Worm (Caenorhabditis elegans): ENCODE measurements around the gene C36C5.15.

C36C5.15 gene

ce11 chrV:3163143-3163542, 5.4 kb downstream of the C36C5.15 start (continued):
- TF ChIP-seq lin-39 (tag; optimal IDR thresholded peaks at IDR 0.05) (no peak), mxl-2 (GFP tag; conservative IDR thresholded peaks at IDR 0.05) (no peak)

ce11 chrV:3162299-3162698, 6.3 kb downstream of the C36C5.15 start:
- TF ChIP-seq set-16 (GFP tag; IDR thresholded peaks at IDR 0.05) = peak; percentile 62
- TF ChIP-seq Y105C5A.15 (GFP tag; IDR thresholded peaks at IDR 0.05) = no peak

- TF ChIP-seq zfp-2 (tag; optimal IDR thresholded peaks at IDR 0.05) = no peak
- TF ChIP-seq mdl-1 (tag; optimal IDR thresholded peaks at IDR 0.05) = no peak
- TF ChIP-seq nhr-77 (tag; optimal IDR thresholded peaks at IDR 0.05) = no peak
- no peak for TF ChIP-seq mdt-29 (GFP tag; IDR thresholded peaks at IDR 0.05)
- TF ChIP-seq ceh-28 (tag; optimal IDR thresholded peaks at IDR 0.05) = no peak
- no peak for TF ChIP-seq cey-2 (tag; optimal IDR thresholded peaks at IDR 0.05; ENCODE audit: borderline replicate concordance, insufficient read depth)
- no peak for TF ChIP-seq set-16 (GFP tag; IDR thresholded peaks at IDR 0.05)
- TF ChIP-seq D1046.2 (GFP tag; IDR thresholded peaks at IDR 0.05) = no peak
- TF ChIP-seq hlh-11 (tag; optimal IDR thresholded peaks at IDR 0.05) = no peak
- no peak for TF ChIP-seq zip-11 (GFP tag; IDR thresholded peaks at IDR 0.05)
- no peak for TF ChIP-seq daf-12 (tag; optimal IDR thresholded peaks at IDR 0.05)
- TF ChIP-seq ctbp-1 (GFP tag; IDR thresholded peaks at IDR 0.05) = no peak
- TF ChIP-seq egl-43 (GFP tag; IDR thresholded peaks at IDR 0.05) = no peak
- no peak for TF ChIP-seq mxl-2 (GFP tag; conservative IDR thresholded peaks at IDR 0.05)
- TF ChIP-seq jun-1 (tag; optimal IDR thresholded peaks at IDR 0.05) = no peak
- TF ChIP-seq mep-1 (tag; optimal IDR thresholded peaks at IDR 0.05) = no peak
- TF ChIP-seq mes-2 (tag; optimal IDR thresholded peaks at IDR 0.05; ENCODE audit: poor library complexity, severe bottlenecking) = no peak
- TF ChIP-seq gei-8 (GFP tag; optimal IDR thresholded peaks at IDR 0.05) = no peak
Observed at ce11 chrV:3159252-3159651, 9.3 kb downstream of the C36C5.15 start, which contains the start of gene C36C5.12. Gene C36C5.12, minus strand, starts transcription at chrV:3159352.

ce11 chrV:3158379-3158778, 10.2 kb downstream of the C36C5.15 start:
- TF ChIP-seq ces-1 (GFP tag; optimal IDR thresholded peaks at IDR 0.05) = no peak
- no peak for TF ChIP-seq rbr-2 (tag; optimal IDR thresholded peaks at IDR 0.05)
- TF ChIP-seq hmg-1.1 (GFP tag; IDR thresholded peaks at IDR 0.05) = no peak
- TF ChIP-seq mep-1 (tag; optimal IDR thresholded peaks at IDR 0.05) = no peak
- TF ChIP-seq unc-39 (tag; optimal IDR thresholded peaks at IDR 0.05) = no peak
- no peak for TF ChIP-seq nhr-11 (tag; optimal IDR thresholded peaks at IDR 0.05)
- peak; percentile 6 for TF ChIP-seq aha-1 (tag)
- TF ChIP-seq nhr-237 (tag; optimal IDR thresholded peaks at IDR 0.05) = no peak
- peak in 1 of 2 experiments; percentile 94 for TF ChIP-seq unc-62 (GFP tag; optimal IDR thresholded peaks at IDR 0.05 in 1 of 2)
- no peak for TF ChIP-seq unc-62 (tag; optimal IDR thresholded peaks at IDR 0.05)
- no peak for TF ChIP-seq pha-4 (GFP tag; IDR thresholded peaks at IDR 0.05)
- TF ChIP-seq pha-4 (tag; optimal IDR thresholded peaks at IDR 0.05) = no peak
- no peak for TF ChIP-seq skn-1 (tag; optimal IDR thresholded peaks at IDR 0.05)

- TF ChIP-seq zag-1 (tag; optimal IDR thresholded peaks at IDR 0.05) = no peak
- TF ChIP-seq unc-62 (GFP tag; optimal IDR thresholded peaks at IDR 0.05 in 1 of 2) = peak in 1 of 2 experiments; percentile 78
- TF ChIP-seq unc-62 (tag; optimal IDR thresholded peaks at IDR 0.05) = no peak
Observed at ce11 chrV:3156786-3157185, 11.8 kb downstream of the C36C5.15 start, which contains the start of gene exh-1. Gene exh-1, plus strand, starts transcription at chrV:3157086.

- no peak for TF ChIP-seq hif-1 (tag; optimal IDR thresholded peaks at IDR 0.05)
- no peak for TF ChIP-seq T20F7.1 (GFP tag; optimal IDR thresholded peaks at IDR 0.05)
- TF ChIP-seq Y105C5A.15 (GFP tag; IDR thresholded peaks at IDR 0.05) = no peak
- no peak for TF ChIP-seq rbr-2 (tag; optimal IDR thresholded peaks at IDR 0.05)
Observed at ce11 chrV:3155072-3155471, 13.5 kb downstream of the C36C5.15 start, which contains the start of gene srab-7. Gene srab-7, minus strand, starts transcription at chrV:3155172.

Data from whole organism, L4 larva.